Fruit fly (Drosophila melanogaster) whole organism, embryonic: ENCODE measurements around the gene CG5180.

ENCODE experiments used
- Adf1 ChIP-seq: fragments of 200-800 bp; sonication (Bioruptor generic); IDR thresholded peaks from 2 replicates; pipeline ENCODE4 v1.3.6; 2022; ENCODE audit warnings: missing biosample characterization, missing genetic modification characterization
- CG11093 ChIP-seq: fragments of 200-800 bp; sonication (Bioruptor generic); IDR thresholded peaks from 3 replicates; pipeline ENCODE4 v1.3.6; 2022; ENCODE audit warnings: missing biosample characterization, missing genetic modification characterization
- CG13296 ChIP-seq: fragments of 200-800 bp; sonication (Bioruptor generic); optimal IDR thresholded peaks from 3 replicates; lab custom pipeline; 2018; ENCODE audit warnings: missing biosample characterization, mild to moderate bottlenecking, missing genetic modification characterization
- CG14965 ChIP-seq: fragments of 200-800 bp; sonication (Bioruptor generic); optimal IDR thresholded peaks from 2 replicates; lab custom pipeline; 2016; ENCODE audit warnings: missing biosample characterization, missing genetic modification characterization, borderline replicate concordance
- CG16779 ChIP-seq: fragments of 200-800 bp; sonication (Bioruptor generic); IDR thresholded peaks from 2 replicates; pipeline ENCODE4 v1.3.6; 2022; ENCODE audit warnings: missing biosample characterization, missing genetic modification characterization
- CG18011 ChIP-seq: fragments of 200-800 bp; sonication (Bioruptor generic); optimal IDR thresholded peaks from 2 replicates; lab custom pipeline; 2017; ENCODE audit warnings: missing biosample characterization, missing genetic modification characterization, mild to moderate bottlenecking, moderate library complexity, missing genotype
- CG2712 ChIP-seq: fragments of 200-800 bp; optimal IDR thresholded peaks from 3 replicates; lab custom pipeline; 2019; ENCODE audit warnings: missing biosample characterization, mild to moderate bottlenecking, missing genetic modification characterization, moderate library complexity
- CG2889 ChIP-seq: fragments of 200-800 bp; sonication (Bioruptor generic); IDR thresholded peaks from 3 replicates; pipeline ENCODE4 v1.3.6; 2022; ENCODE audit warnings: missing biosample characterization, missing genetic modification characterization
- CG5953 ChIP-seq: fragments of 200-800 bp; sonication (Bioruptor generic); IDR thresholded peaks from 2 replicates; pipeline ENCODE4 v1.3.6; 2022; ENCODE audit warnings: missing biosample characterization, missing genetic modification characterization
- CG6654 ChIP-seq: fragments of 200-800 bp; sonication (Bioruptor generic); optimal IDR thresholded peaks from 2 replicates; lab custom pipeline; 2017; ENCODE audit warnings: missing biosample characterization, mild to moderate bottlenecking, missing genetic modification characterization
- CG6765 ChIP-seq: fragments of 200-800 bp; sonication (Bioruptor generic); optimal IDR thresholded peaks from 3 replicates; lab custom pipeline; 2017; ENCODE audit warnings: missing biosample characterization, mild to moderate bottlenecking, missing genetic modification characterization
- CG7271 ChIP-seq: fragments of 200-800 bp; sonication (Bioruptor generic); optimal IDR thresholded peaks from 2 replicates; lab custom pipeline; 2018; ENCODE audit warnings: missing biosample characterization, mild to moderate bottlenecking, missing genetic modification characterization, moderate library complexity
- CG8388 ChIP-seq: fragments of 200-800 bp; sonication (Bioruptor generic); optimal IDR thresholded peaks from 2 replicates; lab custom pipeline; 2019; ENCODE audit warnings: missing biosample characterization, mild to moderate bottlenecking, missing genetic modification characterization, moderate library complexity
- CG9609 ChIP-seq: fragments of 200-800 bp; sonication (Bioruptor generic); optimal IDR thresholded peaks from 3 replicates; lab custom pipeline; 2016; ENCODE audit warnings: missing biosample characterization, missing genetic modification characterization
- D ChIP-seq, 2 experiments: fragments of 200-800 bp in 1 of 2; fragments of >200 bp in 1 of 2; sonication (Bioruptor generic) in 1 of 2; optimal IDR thresholded peaks; 2 replicates in 1 of 2; 3 replicates in 1 of 2; lab custom pipeline; 2017; ENCODE audit warnings: mild to moderate bottlenecking in 1 of 2, missing biosample characterization in 1 of 2, missing genetic modification characterization in 1 of 2, missing genetic modification reagents in 1 of 2
- Dbx ChIP-seq: fragments of 200-800 bp; sonication (Bioruptor generic); IDR thresholded peaks from 3 replicates; pipeline ENCODE4 v1.3.6; 2022; ENCODE audit warnings: missing biosample characterization, missing genetic modification characterization
- Ets97D ChIP-seq: fragments of 200-800 bp; sonication (Bioruptor generic); optimal IDR thresholded peaks from 3 replicates; lab custom pipeline; 2016; ENCODE audit warnings: missing biosample characterization, missing genetic modification characterization
- Hmr ChIP-seq: fragments of 200-800 bp; sonication (Bioruptor generic); optimal IDR thresholded peaks from 3 replicates; lab custom pipeline; 2017; ENCODE audit warnings: mild to moderate bottlenecking, missing biosample characterization, missing genetic modification reagents, missing genetic modification characterization
- Hr78 ChIP-seq, 2 experiments: fragments of 200-800 bp in 1 of 2; fragments of >200 bp in 1 of 2; sonication (Bioruptor generic) in 1 of 2; optimal IDR thresholded peaks; 2 replicates each; lab custom pipeline; 2017 to 2019; ENCODE audit warnings: missing biosample characterization in 2 of 2, missing genetic modification characterization in 2 of 2, mild to moderate bottlenecking in 1 of 2, moderate library complexity in 1 of 2
- Jarid2 ChIP-seq: fragments of 200-800 bp; sonication (Bioruptor generic); optimal IDR thresholded peaks from 3 replicates; lab custom pipeline; 2017; ENCODE audit warnings: mild to moderate bottlenecking, missing biosample characterization, missing genetic modification reagents, missing genetic modification characterization
- Kr ChIP-seq: fragments of 200-800 bp; sonication (Bioruptor generic); optimal IDR thresholded peaks from 2 replicates; lab custom pipeline; 2017; ENCODE audit warnings: missing biosample characterization, mild to moderate bottlenecking, missing genetic modification characterization
- MESR4 ChIP-seq: fragments of 200-800 bp; sonication (Bioruptor generic); optimal IDR thresholded peaks from 2 replicates; lab custom pipeline; 2018; ENCODE audit warnings: missing biosample characterization, mild to moderate bottlenecking, missing genetic modification characterization, moderate library complexity
- Neu2 ChIP-seq: fragments of 200-800 bp; sonication (Bioruptor generic); optimal IDR thresholded peaks from 3 replicates; lab custom pipeline; 2016; ENCODE audit warnings: missing biosample characterization, missing genetic modification characterization, borderline replicate concordance
- Spps ChIP-seq: fragments of 200-800 bp; sonication (Bioruptor generic); optimal IDR thresholded peaks from 2 replicates; lab custom pipeline; 2018; ENCODE audit warnings: missing biosample characterization, mild to moderate bottlenecking, missing genetic modification characterization
- Vsx1 ChIP-seq: fragments of 200-800 bp; sonication (Bioruptor generic); optimal IDR thresholded peaks from 2 replicates; lab custom pipeline; 2017; ENCODE audit warnings: missing biosample characterization, mild to moderate bottlenecking, missing genetic modification characterization, missing genetic modification reagents
- aop ChIP-seq: fragments of 200-800 bp; sonication (Bioruptor generic); IDR thresholded peaks from 2 replicates; pipeline ENCODE4 v1.3.6; 2022; ENCODE audit warnings: missing biosample characterization, missing genetic modification characterization
- ara ChIP-seq: fragments of 200-800 bp; sonication (Bioruptor generic); IDR thresholded peaks from 2 replicates; pipeline ENCODE4 v1.3.6; 2022; ENCODE audit warnings: missing biosample characterization, missing genetic modification characterization
- ato ChIP-seq: fragments of 200-800 bp; sonication (Bioruptor generic); IDR thresholded peaks from 2 replicates; pipeline ENCODE4 v1.3.6; 2022; ENCODE audit warnings: missing biosample characterization, missing genetic modification characterization; ENCODE audit not compliant: partially characterized antibody
- az2 ChIP-seq: fragments of 200-800 bp; sonication (Bioruptor generic); optimal IDR thresholded peaks from 3 replicates; lab custom pipeline; 2016; ENCODE audit warnings: missing biosample characterization, missing genetic modification characterization
- corto ChIP-seq: fragments of 200-800 bp; sonication (Bioruptor generic); optimal IDR thresholded peaks from 2 replicates; lab custom pipeline; 2016; ENCODE audit warnings: missing biosample characterization, mild to moderate bottlenecking, missing genetic modification characterization, moderate library complexity
- dati ChIP-seq: fragments of 200-800 bp; sonication (Bioruptor generic); IDR thresholded peaks from 2 replicates; pipeline ENCODE4 v1.3.6; 2022; ENCODE audit warnings: missing biosample characterization, missing genetic modification characterization
- fd64A ChIP-seq: fragments of 200-800 bp; sonication (Bioruptor generic); optimal IDR thresholded peaks from 3 replicates; lab custom pipeline; 2018; ENCODE audit warnings: missing biosample characterization, mild to moderate bottlenecking, missing genetic modification characterization
- gem ChIP-seq: fragments of 200-800 bp; sonication (Bioruptor generic); optimal IDR thresholded peaks from 2 replicates; lab custom pipeline; 2019; ENCODE audit warnings: missing biosample characterization, mild to moderate bottlenecking, missing genetic modification characterization, moderate library complexity
- gsb-n ChIP-seq: fragments of 200-800 bp; sonication (Bioruptor generic); optimal IDR thresholded peaks from 3 replicates; lab custom pipeline; 2018; ENCODE audit warnings: missing biosample characterization, mild to moderate bottlenecking, missing genetic modification characterization
- inv ChIP-seq: fragments of 200-800 bp; sonication (Bioruptor generic); IDR thresholded peaks from 2 replicates; pipeline ENCODE4 v1.3.6; 2022; ENCODE audit warnings: missing biosample characterization, missing genetic modification characterization; ENCODE audit not compliant: partially characterized antibody
- lilli ChIP-seq: fragments of 200-800 bp; sonication (Bioruptor generic); optimal IDR thresholded peaks from 3 replicates; lab custom pipeline; 2016; ENCODE audit warnings: missing biosample characterization, missing genetic modification characterization
- lola ChIP-seq, 3 experiments: fragments of >200 bp in 2 of 3; fragments of 200-800 bp in 1 of 3; sonication (Bioruptor generic) in 1 of 3; optimal IDR thresholded peaks; 2 replicates each; lab custom pipeline; 2017 to 2019; ENCODE audit warnings: missing biosample characterization in 3 of 3, missing genetic modification characterization in 3 of 3, mild to moderate bottlenecking in 1 of 3, moderate library complexity in 1 of 3
- mld ChIP-seq: fragments of 200-800 bp; sonication (Bioruptor generic); IDR thresholded peaks from 3 replicates; pipeline ENCODE4 v1.3.6; 2022; ENCODE audit warnings: missing biosample characterization, missing genetic modification characterization; ENCODE audit not compliant: partially characterized antibody
- otp ChIP-seq: fragments of 200-800 bp; sonication (Bioruptor generic); IDR thresholded peaks from 3 replicates; pipeline ENCODE4, ENCODE4 v1.3.6; 2022; ENCODE audit warnings: missing biosample characterization, missing genetic modification characterization
- p53 ChIP-seq: fragments of 200-800 bp; sonication (Bioruptor generic); optimal IDR thresholded peaks from 2 replicates; lab custom pipeline; 2016; ENCODE audit warnings: missing biosample characterization, missing genetic modification characterization
- phol ChIP-seq: fragments of 200-800 bp; sonication (Bioruptor generic); optimal IDR thresholded peaks from 3 replicates; lab custom pipeline; 2018; ENCODE audit warnings: missing biosample characterization, mild to moderate bottlenecking, missing genetic modification characterization, moderate library complexity
- seq ChIP-seq: fragments of 200-800 bp; sonication (Bioruptor generic); IDR thresholded peaks from 2 replicates; pipeline ENCODE4 v1.3.6; 2022; ENCODE audit warnings: missing biosample characterization, missing genetic modification characterization
- slou ChIP-seq: fragments of 200-800 bp; sonication (Bioruptor generic); optimal IDR thresholded peaks from 3 replicates; lab custom pipeline; 2016; ENCODE audit warnings: missing biosample characterization, missing genetic modification characterization
- sr ChIP-seq: fragments of 200-800 bp; sonication (Bioruptor generic); IDR thresholded peaks from 3 replicates; pipeline ENCODE4 v1.3.6; 2022; ENCODE audit warnings: missing biosample characterization, missing genetic modification characterization
- yki ChIP-seq: fragments of >200 bp; optimal IDR thresholded peaks from 3 replicates; lab custom pipeline; 2018
- z ChIP-seq: fragments of 200-800 bp; sonication (Bioruptor generic); IDR thresholded peaks from 3 replicates; pipeline ENCODE4 v1.3.6; 2022; ENCODE audit warnings: missing biosample characterization, missing genetic modification characterization
- zf30C ChIP-seq: fragments of 200-800 bp; sonication (Bioruptor generic); optimal IDR thresholded peaks from 3 replicates; lab custom pipeline; 2018; ENCODE audit warnings: missing biosample characterization, mild to moderate bottlenecking, missing genetic modification characterization
- zfh1 ChIP-seq: fragments of 200-800 bp; sonication (Bioruptor generic); IDR thresholded peaks from 3 replicates; pipeline ENCODE4 v1.3.6; 2022; ENCODE audit warnings: missing biosample characterization, missing genetic modification characterization

Gene CG5180

DNA sequence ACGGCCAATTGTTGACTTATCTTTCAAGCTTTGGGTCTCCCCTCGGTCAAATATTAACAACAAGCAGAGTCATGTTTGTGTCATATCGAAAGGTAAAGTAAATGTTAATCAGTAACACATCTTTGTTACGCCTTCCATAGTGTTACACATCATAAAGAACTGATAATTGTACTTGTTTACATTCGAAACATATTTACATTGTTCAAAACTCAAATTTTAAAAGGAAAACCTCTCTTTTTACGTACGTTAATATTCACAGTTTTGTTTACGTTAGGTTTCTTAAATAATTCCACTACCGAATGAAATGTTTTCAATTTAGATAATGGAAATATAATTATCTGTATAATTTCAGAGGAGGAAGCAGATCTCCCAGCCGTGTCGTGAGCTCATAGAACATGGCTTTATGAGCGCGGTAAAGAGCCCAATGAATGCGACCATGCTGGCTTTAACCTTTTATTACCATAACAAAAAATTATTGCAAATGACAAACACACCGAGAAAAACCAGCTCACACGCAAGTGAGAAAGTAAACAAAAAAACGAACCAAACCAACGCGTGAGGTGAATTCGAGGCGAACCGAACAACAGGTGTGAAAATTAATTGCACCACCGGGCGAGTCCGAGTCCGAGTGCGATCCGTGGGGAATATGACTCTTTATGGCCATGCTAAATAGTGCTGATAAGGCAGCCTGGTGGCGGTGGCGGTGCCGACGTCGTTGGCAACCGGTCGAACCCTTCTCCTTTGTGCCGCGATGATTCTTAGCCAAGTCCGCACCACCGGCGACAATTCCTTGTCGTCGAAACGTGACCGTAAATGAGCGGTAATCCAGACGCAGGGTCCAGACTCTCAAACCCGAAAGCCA, 15.2 kb upstream of the CG5180 start (continued):
- TF ChIP-seq aop (GFP tag; lab: Robert Waterston, UW) (no peak), lilli (no peak), CG2889 (GFP tag; lab: Robert Waterston, UW) (no peak), CG14965 (GFP tag; lab: Kevin White, UChicago) (peak; percentile 11), Ets97D (no peak), slou (GFP tag; lab: Kevin White, UChicago) (peak; percentile 30), dati (GFP tag; lab: Robert Waterston, UW) (no peak), CG16779 (GFP tag; lab: Robert Waterston, UW) (no peak), ara (GFP tag; lab: Robert Waterston, UW) (no peak), zfh1 (GFP tag; lab: Robert Waterston, UW) (peak; percentile 60; the same call in 2 of the 3 replicates), CG8388 (GFP tag; lab: Kevin White, UChicago) (peak; percentile 21), CG7271 (tag; lab: Kevin White, UChicago) (no peak), fd64A (GFP tag; lab: Kevin White, UChicago) (peak; percentile 17), az2 (GFP tag; lab: Kevin White, UChicago) (no peak), Adf1 (GFP tag; lab: Robert Waterston, UW) (no peak), Kr (GFP tag; lab: Kevin White, UChicago) (peak; percentile 74), otp (peak; percentile 34; the same call in 2 of the 3 replicates), Hmr (GFP tag; lab: Kevin White, UChicago) (peak; percentile 54), Spps (tag; lab: Kevin White, UChicago) (peak; percentile 20), CG18011 (GFP tag; lab: Kevin White, UChicago) (no peak), phol (tag; lab: Kevin White, UChicago) (no peak), CG13296 (GFP tag; lab: Kevin White, UChicago) (peak; percentile 17), CG11093 (GFP tag; lab: Robert Waterston, UW) (no peak), CG6765 (GFP tag; lab: Kevin White, UChicago) (no peak), D (optimal IDR thresholded peaks at IDR 0.05; lab: Kevin White, UChicago) (no peak), D (GFP tag; optimal IDR thresholded peaks at IDR 0.05; lab: Kevin White, UChicago) (peak; percentile 58), CG9609 (no peak), inv (GFP tag; lab: Robert Waterston, UW) (no peak), ato (GFP tag; lab: Robert Waterston, UW) (no peak), seq (GFP tag; lab: Robert Waterston, UW) (no peak; the same call in 1 of the 2 replicates), Dbx (GFP tag; lab: Robert Waterston, UW) (no peak), CG5953 (GFP tag; lab: Robert Waterston, UW) (no peak), gsb-n (tag; lab: Kevin White, UChicago) (peak; percentile 68), MESR4 (GFP tag; lab: Kevin White, UChicago) (no peak), CG6654 (GFP tag; lab: Kevin White, UChicago) (no peak), mld (GFP tag; lab: Robert Waterston, UW) (no peak), zf30C (GFP tag; lab: Kevin White, UChicago) (peak; percentile 61), lola (GFP tag; optimal IDR thresholded peaks at IDR 0.05; lab: Kevin White, UChicago) (peak in 1 of 3 experiments; percentile 58), gem (tag; lab: Kevin White, UChicago) (peak; percentile 67), yki (lab: Kevin White, UChicago) (no peak), sr (no peak), p53 (GFP tag; lab: Kevin White, UChicago) (no peak), CG2712 (tag; lab: Kevin White, UChicago) (peak; percentile 67), z (peak; percentile 52; the same call in 1 of the 3 replicates), Vsx1 (GFP tag; lab: Kevin White, UChicago) (peak; percentile 54), Neu2 (GFP tag; lab: Kevin White, UChicago) (no peak), Hr78 (GFP tag; optimal IDR thresholded peaks at IDR 0.05; lab: Kevin White, UChicago) (peak in 1 of 2 experiments; percentile 31), corto (no peak), Jarid2 (no peak)
